Worm (Caenorhabditis elegans): ENCODE results near the gene ugt-22.

The ugt-22 gene

ce11 chrIV:13623533-13623932 is 15.5 kb upstream of the ugt-22 start, which contains the start of gene C08F11.1:
Gene C08F11.1 (plus strand): TSS chrIV:13623833.
- TF ChIP-seq unc-3 (GFP tag; conservative IDR thresholded peaks at IDR 0.05) (no peak), unc-3 (tag; optimal IDR thresholded peaks at IDR 0.05) (no peak)

DNA sequence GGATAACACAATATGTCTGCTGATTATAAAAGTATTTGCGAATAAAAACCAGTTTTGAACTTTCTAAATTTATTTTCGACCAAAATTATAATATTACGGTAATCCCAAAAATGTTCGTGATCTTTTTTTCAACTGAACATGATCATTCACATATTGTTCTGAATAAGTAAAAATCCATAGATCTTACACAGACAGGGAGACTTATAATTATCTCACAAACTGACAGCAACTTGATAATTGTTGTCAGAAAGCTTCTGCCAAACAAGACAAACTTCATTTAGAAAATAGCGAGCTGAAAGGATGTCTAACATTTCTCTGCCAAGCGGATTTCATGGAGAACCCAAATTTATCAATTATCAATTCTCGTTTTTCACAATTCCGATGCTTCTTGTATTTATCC is 12.6 kb upstream of the ugt-22 start, which contains the start of gene sru-21:
sru-21 (plus strand) TSS at position 301 of the 400 bp plus-strand sequence.
- TF ChIP-seq elt-4 (tag; optimal IDR thresholded peaks at IDR 0.05) = no peak
- TF ChIP-seq ceh-48 (tag; optimal IDR thresholded peaks at IDR 0.05) = no peak
- TF ChIP-seq sox-4 (tag; optimal IDR thresholded peaks at IDR 0.05) = no peak
- no peak for TF ChIP-seq nhr-232 (tag; optimal IDR thresholded peaks at IDR 0.05)
- TF ChIP-seq eyg-1 (tag; optimal IDR thresholded peaks at IDR 0.05) = no peak
- no peak for TF ChIP-seq ceh-9 (tag; optimal IDR thresholded peaks at IDR 0.05)
- no peak for TF ChIP-seq pha-2 (tag; optimal IDR thresholded peaks at IDR 0.05)
- TF ChIP-seq ceh-6 (GFP tag; optimal IDR thresholded peaks at IDR 0.05) = no peak
- TF ChIP-seq tbx-7 (tag; optimal IDR thresholded peaks at IDR 0.05) = no peak
- TF ChIP-seq sox-2 (GFP tag; IDR thresholded peaks at IDR 0.05) = no peak
- no peak for TF ChIP-seq zip-5 (tag; optimal IDR thresholded peaks at IDR 0.05)
- no peak for TF ChIP-seq ceh-31 (tag; optimal IDR thresholded peaks at IDR 0.05)
- no peak for TF ChIP-seq ahr-1 (tag; optimal IDR thresholded peaks at IDR 0.05)
- no peak for TF ChIP-seq elt-2 (tag; optimal IDR thresholded peaks at IDR 0.05)
- TF ChIP-seq madf-2 (tag; optimal IDR thresholded peaks at IDR 0.05) = no peak

ce11 chrIV:13632613-13633012 is 6.4 kb upstream of the ugt-22 start:
- TF ChIP-seq fkh-6 (tag; optimal IDR thresholded peaks at IDR 0.05) = no peak
- TF ChIP-seq fkh-10 (GFP tag; optimal IDR thresholded peaks at IDR 0.05) = no peak

DNA sequence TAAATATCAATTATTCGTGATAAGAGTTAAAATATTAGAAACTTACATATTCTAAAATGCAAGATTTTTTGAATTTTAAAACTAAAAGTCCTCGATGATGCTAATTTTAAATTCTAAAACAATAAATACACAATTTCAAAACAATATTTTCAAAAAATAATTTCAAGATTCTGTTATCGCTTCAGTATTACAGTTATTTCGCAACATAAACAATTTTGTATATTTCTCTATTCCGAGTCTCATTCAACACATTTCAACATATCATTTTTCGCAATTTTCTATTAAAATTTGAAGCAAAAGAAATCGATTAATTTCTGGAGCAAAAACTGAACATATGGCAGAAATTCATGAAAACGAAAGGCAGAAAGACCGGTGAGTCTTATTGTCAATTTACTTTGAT is 5.9 kb upstream of the ugt-22 start, which contains the start of gene fbxa-98:
fbxa-98 (plus strand) TSS at position 243 of the 400 bp plus-strand sequence.
- TF ChIP-seq unc-3 (GFP tag; conservative IDR thresholded peaks at IDR 0.05) (no peak), unc-3 (tag; optimal IDR thresholded peaks at IDR 0.05) (no peak), ceh-24 (tag; optimal IDR thresholded peaks at IDR 0.05) (no peak), ceh-30 (tag; optimal IDR thresholded peaks at IDR 0.05) (no peak), odd-2 (tag; optimal IDR thresholded peaks at IDR 0.05) (no peak), ceh-14 (tag; optimal IDR thresholded peaks at IDR 0.05) (no peak), unc-86 (tag; optimal IDR thresholded peaks at IDR 0.05) (no peak), K02D7.2 (tag; optimal IDR thresholded peaks at IDR 0.05) (no peak), ceh-9 (tag; optimal IDR thresholded peaks at IDR 0.05) (no peak), sox-4 (tag; optimal IDR thresholded peaks at IDR 0.05) (no peak), fax-1 (tag; optimal IDR thresholded peaks at IDR 0.05) (no peak), ttx-3 (tag; optimal IDR thresholded peaks at IDR 0.05) (no peak), ceh-22 (tag; optimal IDR thresholded peaks at IDR 0.05) (no peak), ceh-6 (GFP tag; optimal IDR thresholded peaks at IDR 0.05) (no peak), pha-4 (tag; optimal IDR thresholded peaks at IDR 0.05) (no peak), ceh-34 (tag; optimal IDR thresholded peaks at IDR 0.05) (no peak)

- no peak for TF ChIP-seq elt-2 (tag; optimal IDR thresholded peaks at IDR 0.05)
- TF ChIP-seq npax-4 (tag; optimal IDR thresholded peaks at IDR 0.05) = no peak
- no peak for TF ChIP-seq fkh-6 (tag; optimal IDR thresholded peaks at IDR 0.05)
- TF ChIP-seq pha-4 (tag; optimal IDR thresholded peaks at IDR 0.05) = no peak
- TF ChIP-seq tbx-2 (tag; optimal IDR thresholded peaks at IDR 0.05) = no peak
- no peak for TF ChIP-seq ets-4 (tag; optimal IDR thresholded peaks at IDR 0.05)
Observed at ce11 chrIV:13636975-13637374, 2.1 kb upstream of the ugt-22 start, which contains the start of gene C08F11.7. Gene C08F11.7 (plus strand): TSS chrIV:13637275.

- TF ChIP-seq ceh-2 (tag; optimal IDR thresholded peaks at IDR 0.05) (no peak), ref-2 (tag; optimal IDR thresholded peaks at IDR 0.05) (no peak), ahr-1 (tag; optimal IDR thresholded peaks at IDR 0.05) (no peak), pros-1 (tag; optimal IDR thresholded peaks at IDR 0.05) (no peak), zip-5 (tag; optimal IDR thresholded peaks at IDR 0.05) (no peak)
Observed at ce11 chrIV:13645823-13646222, 6.8 kb downstream of the ugt-22 start, which contains the start of gene srz-29. Gene srz-29 (minus strand): TSS chrIV:13645923.

Measured in whole organism, late embryonic.